Worm (Caenorhabditis elegans) whole organism, mixed stage, embryonic: ENCODE measurements around the gene bicd-1.

ENCODE experiments used
- mep-1 ChIP-seq: fragments of 150-350 bp; optimal IDR thresholded peaks from 2 replicates; lab custom pipeline; 2017; ENCODE audit warnings: missing biosample characterization, missing genetic modification reagents, missing genetic modification characterization, inconsistent platforms
- nhr-237 ChIP-seq: fragments of 150-350 bp; optimal IDR thresholded peaks from 2 replicates; lab custom pipeline; 2014; ENCODE audit warnings: missing biosample characterization, missing genetic modification characterization
- nhr-28 ChIP-seq: fragments of 150-350 bp; optimal IDR thresholded peaks from 2 replicates; lab custom pipeline; 2014; ENCODE audit warnings: missing biosample characterization, missing genetic modification characterization
- nhr-76 ChIP-seq: sonication (generic microtip); optimal IDR thresholded peaks from 2 replicates; lab custom pipeline; 2017; ENCODE audit warnings: missing biosample characterization, missing genetic modification characterization
- unc-39 ChIP-seq: fragments of 150-350 bp; optimal IDR thresholded peaks from 2 replicates; lab custom pipeline; 2014; ENCODE audit warnings: missing biosample characterization, missing genetic modification characterization
- ztf-11 ChIP-seq: fragments of 150-350 bp; optimal IDR thresholded peaks from 2 replicates; lab custom pipeline; 2014; ENCODE audit warnings: missing biosample characterization, missing genetic modification characterization

DNA sequence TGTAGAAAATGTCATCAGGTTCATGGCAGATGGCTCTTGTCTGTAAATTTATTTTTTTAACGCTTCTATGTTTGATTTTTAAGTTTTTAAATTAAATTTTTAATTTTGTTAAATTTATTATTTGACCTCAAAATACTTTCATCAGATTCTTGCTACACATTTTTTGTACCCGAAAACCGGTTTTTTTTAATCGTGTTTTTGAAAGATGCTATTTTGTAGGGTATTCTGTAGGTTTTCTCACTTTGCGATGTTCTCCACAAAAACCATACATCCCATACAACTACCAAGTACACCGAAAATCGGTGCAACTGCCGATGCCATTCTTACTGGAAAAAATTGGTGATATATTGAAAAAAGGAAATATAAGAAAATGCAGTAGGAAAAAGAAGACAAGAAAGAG is 33.7 kb upstream of the bicd-1 start, which contains the start of gene nstp-2:
- no peak for TF ChIP-seq mep-1 (tag; lab: Kevin White, UChicago)
- no peak for TF ChIP-seq nhr-76 (tag; lab: Kevin White, UChicago)
- TF ChIP-seq nhr-28 (tag; lab: Kevin White, UChicago): no peak
- no peak for TF ChIP-seq unc-39 (tag; lab: Kevin White, UChicago)
- TF ChIP-seq ztf-11 (tag; lab: Kevin White, UChicago): no peak
- TF ChIP-seq nhr-237 (tag; lab: Kevin White, UChicago): no peak
